Worm (Caenorhabditis elegans) whole organism, late embryonic: ENCODE data around the gene cwf-19L2.

Source experiments
- C38D4.7 ChIP-seq: fragments of 200-800 bp; sonication (Bioruptor generic); optimal IDR thresholded peaks from 2 replicates; lab custom pipeline; 2018; ENCODE audit warnings: mild to moderate bottlenecking, missing genetic modification characterization, moderate library complexity, missing compliant biosample characterization
- K02D7.2 ChIP-seq: sonication (generic microtip); optimal IDR thresholded peaks from 2 replicates; lab custom pipeline; 2017; ENCODE audit warnings: mild to moderate bottlenecking, missing genetic modification characterization, missing compliant biosample characterization
- ceh-14 ChIP-seq: sonication (generic microtip); optimal IDR thresholded peaks from 2 replicates; lab custom pipeline; 2016; ENCODE audit warnings: missing genotype, missing genetic modification characterization, missing compliant biosample characterization
- ceh-2 ChIP-seq: sonication (generic microtip); optimal IDR thresholded peaks from 2 replicates; lab custom pipeline; 2016; ENCODE audit warnings: missing genotype, missing genetic modification characterization, missing compliant biosample characterization
- ceh-22 ChIP-seq: sonication (generic microtip); optimal IDR thresholded peaks from 2 replicates; lab custom pipeline; 2017; ENCODE audit warnings: missing biosample characterization, missing genetic modification characterization
- ceh-30 ChIP-seq: fragments of 150-350 bp; optimal IDR thresholded peaks from 2 replicates; lab custom pipeline; 2014; ENCODE audit warnings: missing biosample characterization, missing genetic modification characterization
- ceh-31 ChIP-seq: sonication (generic microtip); optimal IDR thresholded peaks from 2 replicates; lab custom pipeline; 2016; ENCODE audit warnings: missing genetic modification characterization, missing compliant biosample characterization
- ceh-34 ChIP-seq: sonication (generic microtip); optimal IDR thresholded peaks from 2 replicates; lab custom pipeline; 2016; ENCODE audit warnings: mild to moderate bottlenecking, missing genetic modification characterization, missing compliant biosample characterization
- ceh-48 ChIP-seq: sonication (generic microtip); optimal IDR thresholded peaks from 2 replicates; lab custom pipeline; 2016; ENCODE audit warnings: missing genetic modification characterization, inconsistent platforms, missing compliant biosample characterization
- ceh-6 ChIP-seq: fragments of 200-800 bp; sonication (Bioruptor generic); optimal IDR thresholded peaks from 2 replicates; lab custom pipeline; 2018; ENCODE audit warnings: mild to moderate bottlenecking, missing genetic modification characterization, missing compliant biosample characterization
- che-1 ChIP-seq: sonication (generic microtip); optimal IDR thresholded peaks from 2 replicates; lab custom pipeline; 2016; ENCODE audit warnings: mild to moderate bottlenecking, missing genetic modification characterization, missing compliant biosample characterization
- dmd-4 ChIP-seq: sonication (generic microtip); optimal IDR thresholded peaks from 2 replicates; lab custom pipeline; 2016; ENCODE audit warnings: borderline replicate concordance, missing genetic modification characterization, missing compliant biosample characterization
- dve-1 ChIP-seq: sonication (generic microtip); optimal IDR thresholded peaks from 2 replicates; lab custom pipeline; 2017; ENCODE audit warnings: antibody characterized with exemption, mild to moderate bottlenecking, missing genetic modification characterization, missing compliant biosample characterization
- ets-4 ChIP-seq: sonication (generic microtip); optimal IDR thresholded peaks from 2 replicates; lab custom pipeline; 2016; ENCODE audit warnings: missing genetic modification characterization, missing compliant biosample characterization
- fax-1 ChIP-seq: sonication (generic microtip); optimal IDR thresholded peaks from 2 replicates; lab custom pipeline; 2016; ENCODE audit warnings: missing genotype, missing genetic modification characterization, missing compliant biosample characterization
- fkh-10 ChIP-seq: fragments of 150-350 bp; optimal IDR thresholded peaks from 2 replicates; lab custom pipeline; 2014; ENCODE audit warnings: missing biosample characterization, missing genetic modification reagents, missing genetic modification characterization
- gmeb-2 ChIP-seq: sonication (generic microtip); optimal IDR thresholded peaks from 2 replicates; lab custom pipeline; 2016; ENCODE audit warnings: missing genetic modification characterization, inconsistent platforms, missing compliant biosample characterization
- hlh-30 ChIP-seq: sonication (generic microtip); optimal IDR thresholded peaks from 2 replicates; lab custom pipeline; 2017; ENCODE audit warnings: antibody characterized with exemption, missing genetic modification characterization, missing compliant biosample characterization; ENCODE audit not compliant: insufficient read depth
- mec-3 ChIP-seq: sonication (generic microtip); optimal IDR thresholded peaks from 2 replicates; lab custom pipeline; 2016; ENCODE audit warnings: borderline replicate concordance, missing genetic modification characterization, missing compliant biosample characterization
- nfya-1 ChIP-seq: sonication (generic microtip); optimal IDR thresholded peaks from 2 replicates; lab custom pipeline; 2017; ENCODE audit warnings: missing genetic modification characterization, mild to moderate bottlenecking, missing compliant biosample characterization, antibody characterized with exemption, moderate library complexity
- odd-2 ChIP-seq: sonication (generic microtip); optimal IDR thresholded peaks from 2 replicates; lab custom pipeline; 2017; ENCODE audit warnings: antibody characterized with exemption, mild to moderate bottlenecking, missing genetic modification characterization, missing compliant biosample characterization
- pat-9 ChIP-seq: fragments of 200-800 bp; sonication (Bioruptor generic); optimal IDR thresholded peaks from 2 replicates; lab custom pipeline; 2018; ENCODE audit warnings: mild to moderate bottlenecking, missing genetic modification characterization, moderate library complexity, missing compliant biosample characterization
- pax-1 ChIP-seq: fragments of 150-350 bp; optimal IDR thresholded peaks from 2 replicates; lab custom pipeline; 2014; ENCODE audit warnings: missing biosample characterization, missing genetic modification characterization
- pha-2 ChIP-seq: sonication (generic microtip); optimal IDR thresholded peaks from 2 replicates; lab custom pipeline; 2017; ENCODE audit warnings: mild to moderate bottlenecking, missing genetic modification characterization, missing compliant biosample characterization
- pha-4 ChIP-seq: fragments of 150-350 bp; optimal IDR thresholded peaks from 2 replicates; lab custom pipeline; 2018; ENCODE audit warnings: missing biosample characterization, missing genetic modification reagents, missing genetic modification characterization
- pqm-1 ChIP-seq: sonication (generic microtip); optimal IDR thresholded peaks from 2 replicates; lab custom pipeline; 2016; ENCODE audit warnings: missing genetic modification characterization, missing compliant biosample characterization
- ref-2 ChIP-seq: sonication (generic microtip); optimal IDR thresholded peaks from 2 replicates; lab custom pipeline; 2016; ENCODE audit warnings: missing genetic modification characterization, missing compliant biosample characterization
- rnt-1 ChIP-seq: sonication (generic microtip); optimal IDR thresholded peaks from 2 replicates; lab custom pipeline; 2016; ENCODE audit warnings: missing genetic modification characterization, missing compliant biosample characterization
- sox-4 ChIP-seq: sonication (generic microtip); optimal IDR thresholded peaks from 2 replicates; lab custom pipeline; 2017; ENCODE audit warnings: mild to moderate bottlenecking, missing genetic modification characterization, inconsistent platforms, missing compliant biosample characterization
- syd-9 ChIP-seq: sonication (generic microtip); optimal IDR thresholded peaks from 2 replicates; lab custom pipeline; 2016; ENCODE audit warnings: mild to moderate bottlenecking, missing genetic modification characterization, moderate library complexity, missing compliant biosample characterization
- tbx-2 ChIP-seq: sonication (generic microtip); optimal IDR thresholded peaks from 2 replicates; lab custom pipeline; 2016; ENCODE audit warnings: missing genetic modification characterization, missing compliant biosample characterization
- ttx-3 ChIP-seq: sonication (generic microtip); optimal IDR thresholded peaks from 2 replicates; lab custom pipeline; 2016; ENCODE audit warnings: missing genetic modification reagents, missing genetic modification characterization, missing compliant biosample characterization
- unc-42 ChIP-seq: sonication (generic microtip); optimal IDR thresholded peaks from 2 replicates; lab custom pipeline; 2016; ENCODE audit warnings: missing genotype, missing genetic modification characterization, missing compliant biosample characterization
- unc-55 ChIP-seq: sonication (generic microtip); optimal IDR thresholded peaks from 2 replicates; lab custom pipeline; 2017; ENCODE audit warnings: missing biosample characterization, missing genetic modification reagents, missing genetic modification characterization
- zip-5 ChIP-seq: sonication (generic microtip); optimal IDR thresholded peaks from 2 replicates; lab custom pipeline; 2016; ENCODE audit warnings: missing genetic modification characterization, missing compliant biosample characterization

Gene cwf-19L2

DNA sequence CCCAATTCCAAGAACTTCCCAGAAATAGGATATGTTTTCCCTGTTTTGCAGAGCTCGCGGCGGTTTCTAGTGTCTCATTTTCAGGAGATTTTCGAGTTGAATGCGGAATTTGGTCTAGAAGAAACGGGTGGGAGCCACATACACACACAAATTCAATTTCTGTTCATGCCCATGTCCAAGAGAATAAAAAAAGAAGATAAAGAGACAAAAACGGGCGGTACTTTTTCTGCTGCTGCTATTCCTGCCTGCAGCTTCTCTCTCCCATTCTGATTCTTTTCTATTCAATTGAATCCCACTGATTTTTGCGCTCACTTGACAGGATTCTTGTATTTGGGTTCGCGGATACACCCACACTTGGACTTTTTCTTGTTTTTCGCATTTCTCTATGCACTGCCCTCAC lies 30.8 kb upstream of the cwf-19L2 start:
- peak; percentile 53 for TF ChIP-seq unc-42 (tag; lab: Kevin White, UChicago)
- no peak for TF ChIP-seq ceh-22 (tag; lab: Kevin White, UChicago)

DNA sequence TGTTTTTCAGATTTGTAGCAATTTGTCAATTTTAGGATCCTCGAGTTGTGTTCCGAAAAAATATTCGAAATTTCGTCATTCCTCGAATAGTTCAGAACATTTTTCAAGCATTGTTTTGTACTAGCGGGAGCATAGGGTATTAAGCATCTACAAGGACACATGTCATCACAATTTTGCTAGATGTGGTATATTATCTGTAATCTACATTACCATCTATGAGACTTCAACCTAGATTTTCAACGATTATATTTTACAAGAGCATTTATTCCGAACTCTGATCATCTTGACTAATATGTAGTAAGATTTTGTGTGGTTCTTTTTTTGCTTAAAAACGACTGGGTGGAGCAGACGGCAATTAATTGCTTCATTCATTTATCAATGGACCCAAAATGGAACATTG lies 30.4 kb upstream of the cwf-19L2 start:
- TF ChIP-seq K02D7.2, result no peak
- TF ChIP-seq ceh-14 (tag; lab: Kevin White, UChicago), result no peak
- no peak for TF ChIP-seq pha-4 (tag; lab: Kevin White, UChicago)
- no peak for TF ChIP-seq ceh-30 (tag; lab: Kevin White, UChicago)
- TF ChIP-seq che-1 (tag; lab: Kevin White, UChicago), result no peak
- TF ChIP-seq dmd-4 (tag; lab: Kevin White, UChicago), result no peak
- TF ChIP-seq fax-1 (tag; lab: Kevin White, UChicago), result no peak

DNA sequence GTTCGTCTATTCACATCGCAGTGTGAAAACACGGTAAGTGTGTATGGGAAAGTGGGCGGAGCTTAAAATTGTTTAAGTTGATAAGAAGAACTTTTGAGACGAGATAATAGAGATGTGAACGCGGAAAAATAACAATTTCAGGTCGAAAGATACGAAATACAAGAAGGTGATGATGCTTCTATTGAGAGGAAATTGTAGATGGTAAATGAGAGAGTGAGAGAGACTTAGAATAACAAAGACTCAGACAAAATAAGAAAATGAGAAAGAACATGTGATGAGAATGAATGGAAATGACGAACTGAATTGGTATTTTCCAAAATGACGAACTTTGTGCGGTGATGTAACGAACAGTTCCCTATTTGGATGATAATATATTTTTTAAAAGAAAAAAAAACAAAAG lies 22.4 kb upstream of the cwf-19L2 start:
- TF ChIP-seq mec-3 (tag; lab: Kevin White, UChicago) (no peak), pax-1 (tag; lab: Kevin White, UChicago) (no peak), pha-4 (tag; lab: Kevin White, UChicago) (no peak), syd-9 (tag; lab: Kevin White, UChicago) (no peak), dmd-4 (tag; lab: Kevin White, UChicago) (no peak), sox-4 (tag; lab: Kevin White, UChicago) (no peak), gmeb-2 (no peak), unc-55 (GFP tag; lab: Kevin White, UChicago) (no peak)

DNA sequence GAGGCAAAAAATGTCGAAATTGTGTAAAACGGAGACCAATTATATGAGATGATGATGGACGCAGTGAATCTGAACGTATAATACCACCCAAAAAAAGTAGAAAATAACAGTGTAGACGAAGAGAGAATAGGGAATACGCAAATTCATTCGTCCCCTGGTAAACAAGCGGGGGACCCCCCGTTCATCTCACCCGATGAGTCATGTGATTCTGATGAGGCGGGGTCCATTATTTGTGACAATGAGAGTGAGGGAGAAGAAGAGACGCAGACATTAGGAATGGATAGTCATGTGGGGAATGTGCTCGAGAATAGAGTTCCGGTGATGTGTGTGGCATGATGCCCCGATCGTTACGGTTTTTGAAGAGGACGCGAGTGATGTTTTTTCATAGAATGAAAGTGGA lies 21.3 kb upstream of the cwf-19L2 start:
- TF ChIP-seq ceh-30 (tag; lab: Kevin White, UChicago) (no peak), ceh-6 (GFP tag; lab: Kevin White, UChicago) (no peak), zip-5 (no peak), ceh-34 (tag; lab: Kevin White, UChicago) (peak; percentile 39), ceh-31 (tag; lab: Kevin White, UChicago) (peak; percentile 79), pha-2 (peak; percentile 39), tbx-2 (tag; lab: Kevin White, UChicago) (peak; percentile 62), unc-42 (tag; lab: Kevin White, UChicago) (peak; percentile 14), ets-4 (tag; lab: Kevin White, UChicago) (no peak), nfya-1 (peak; percentile 36), unc-55 (GFP tag; lab: Kevin White, UChicago) (peak; percentile 75), ref-2 (peak; percentile 52), hlh-30 (tag; lab: Kevin White, UChicago) (peak; percentile 99), C38D4.7 (no peak), ceh-48 (tag; lab: Kevin White, UChicago) (no peak), dve-1 (tag; lab: Kevin White, UChicago) (no peak), ceh-2 (peak; percentile 27), pax-1 (tag; lab: Kevin White, UChicago) (no peak), pat-9 (tag; lab: Kevin White, UChicago) (no peak), rnt-1 (tag; lab: Kevin White, UChicago) (peak; percentile 5), pqm-1 (no peak), odd-2 (no peak), ttx-3 (no peak)

DNA sequence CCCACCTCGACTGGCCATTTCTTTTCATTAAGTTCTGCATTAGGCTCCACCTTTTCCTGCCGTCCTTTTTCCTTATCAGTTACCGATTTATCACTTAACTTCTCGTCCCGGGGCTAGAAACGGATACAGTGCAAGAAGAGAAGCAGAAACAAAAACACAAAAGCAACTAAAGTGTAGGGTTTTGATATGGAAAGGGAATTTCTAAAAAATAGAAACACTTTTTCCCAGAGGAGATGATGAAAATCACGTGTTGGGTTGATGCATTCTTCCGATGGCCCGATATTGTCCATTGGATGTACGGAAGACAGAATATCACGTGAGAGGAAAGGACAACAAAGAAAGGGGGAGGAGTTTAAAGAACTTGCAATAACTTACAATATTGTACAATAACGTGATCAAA lies 20.6 kb upstream of the cwf-19L2 start:
- TF ChIP-seq hlh-30 (tag; lab: Kevin White, UChicago) (peak; percentile 65), fkh-10 (GFP tag; lab: Kevin White, UChicago) (no peak)
